Worm (Caenorhabditis elegans) whole organism, mixed stage, embryonic: ENCODE results near the gene Y39A1A.22.

Experiments used
- M03D4.4 ChIP-seq: sonication (generic microtip); optimal IDR thresholded peaks from 2 replicates; lab custom pipeline; 2017; ENCODE audit warnings: mild to moderate bottlenecking, missing genetic modification characterization, missing compliant biosample characterization
- blmp-1 ChIP-seq: fragments of 150-350 bp; optimal IDR thresholded peaks from 2 replicates; lab custom pipeline; 2014; ENCODE audit warnings: missing biosample characterization, missing genetic modification characterization
- ceh-83 ChIP-seq: fragments of 200-800 bp; sonication (Bioruptor generic); optimal IDR thresholded peaks from 2 replicates; lab custom pipeline; 2018; ENCODE audit warnings: mild to moderate bottlenecking, missing genetic modification characterization, missing compliant biosample characterization
- ces-1 ChIP-seq: fragments of 150-350 bp; optimal IDR thresholded peaks from 2 replicates; lab custom pipeline; 2014; ENCODE audit warnings: missing biosample characterization, missing genetic modification reagents, missing genetic modification characterization
- elt-3 ChIP-seq: fragments of 150-350 bp; optimal IDR thresholded peaks from 2 replicates; lab custom pipeline; 2014; ENCODE audit warnings: missing biosample characterization, missing genetic modification characterization
- flh-1 ChIP-seq: fragments of 200-800 bp; sonication (Bioruptor generic); optimal IDR thresholded peaks from 2 replicates; lab custom pipeline; 2018; ENCODE audit warnings: mild to moderate bottlenecking, missing genetic modification characterization, moderate library complexity, missing compliant biosample characterization
- ham-2 ChIP-seq: fragments of 200-800 bp; sonication (Bioruptor generic); optimal IDR thresholded peaks from 2 replicates; lab custom pipeline; 2018; ENCODE audit warnings: mild to moderate bottlenecking, missing genetic modification characterization, missing compliant biosample characterization
- lin-13 ChIP-seq: fragments of 150-350 bp; optimal IDR thresholded peaks from 2 replicates; lab custom pipeline; 2014; ENCODE audit warnings: missing biosample characterization, missing genetic modification characterization
- lin-32 ChIP-seq: fragments of 200-800 bp; sonication (Bioruptor generic); optimal IDR thresholded peaks from 2 replicates; lab custom pipeline; 2018; ENCODE audit warnings: mild to moderate bottlenecking, missing genetic modification characterization, missing compliant biosample characterization
- lsy-2 ChIP-seq: fragments of 150-350 bp; optimal IDR thresholded peaks from 2 replicates; lab custom pipeline; 2014; ENCODE audit warnings: missing biosample characterization, missing genetic modification characterization
- mep-1 ChIP-seq: fragments of 150-350 bp; optimal IDR thresholded peaks from 2 replicates; lab custom pipeline; 2017; ENCODE audit warnings: missing biosample characterization, missing genetic modification reagents, missing genetic modification characterization, inconsistent platforms
- nhr-12 ChIP-seq: fragments of 150-350 bp; optimal IDR thresholded peaks from 2 replicates; lab custom pipeline; 2014; ENCODE audit warnings: missing biosample characterization, missing genetic modification characterization
- snpc-4 ChIP-seq: fragments of 150-350 bp; optimal IDR thresholded peaks from 2 replicates; lab custom pipeline; 2014; ENCODE audit warnings: missing biosample characterization, missing genetic modification characterization
- sptf-1 ChIP-seq: sonication (generic microtip); optimal IDR thresholded peaks from 2 replicates; lab custom pipeline; 2017; ENCODE audit warnings: mild to moderate bottlenecking, missing genetic modification characterization, moderate library complexity, missing compliant biosample characterization
- unc-39 ChIP-seq: fragments of 150-350 bp; optimal IDR thresholded peaks from 2 replicates; lab custom pipeline; 2014; ENCODE audit warnings: missing biosample characterization, missing genetic modification characterization
- zip-8 ChIP-seq: fragments of 150-350 bp; optimal IDR thresholded peaks from 2 replicates; lab custom pipeline; 2014; ENCODE audit warnings: missing biosample characterization, missing genetic modification characterization

Gene Y39A1A.22

ce11 chrIII:10653479-10653878 is 53.3 kb downstream of the Y39A1A.22 start:
- TF ChIP-seq ham-2: no peak
- TF ChIP-seq elt-3 (tag; lab: Kevin White, UChicago): no peak
- TF ChIP-seq snpc-4 (tag; lab: Kevin White, UChicago): no peak
- TF ChIP-seq ces-1 (GFP tag; lab: Kevin White, UChicago): no peak
- no peak for TF ChIP-seq lin-32 (GFP tag; lab: Kevin White, UChicago)
- TF ChIP-seq nhr-12 (tag; lab: Kevin White, UChicago): no peak
- TF ChIP-seq zip-8 (tag; lab: Kevin White, UChicago): peak; percentile 11
- TF ChIP-seq flh-1 (GFP tag; lab: Kevin White, UChicago): no peak
- no peak for TF ChIP-seq M03D4.4 (tag; lab: Kevin White, UChicago)
- TF ChIP-seq mep-1 (tag; lab: Kevin White, UChicago): no peak
- TF ChIP-seq sptf-1: no peak
- TF ChIP-seq ceh-83 (GFP tag; lab: Kevin White, UChicago): no peak
- peak; percentile 91 for TF ChIP-seq blmp-1
- TF ChIP-seq, all 35 proteins: peak for 2

- TF ChIP-seq unc-39 (tag; lab: Kevin White, UChicago) (no peak), sptf-1 (no peak), lin-13 (no peak), lsy-2 (tag; lab: Kevin White, UChicago) (no peak), zip-8 (tag; lab: Kevin White, UChicago) (peak; percentile 79)
These were observed 54.0 kb downstream of the Y39A1A.22 start for ce11 chrIII:10652833-10653232.
